Worm (Caenorhabditis elegans) whole organism, dauer: ENCODE data around the gene fkh-3.

ENCODE experiments used
- unc-62 ChIP-seq: sonication (generic microtip); optimal IDR thresholded peaks from 2 replicates; lab custom pipeline; 2017; ENCODE audit warnings: missing biosample characterization, missing genetic modification reagents, missing genetic modification characterization

fkh-3 gene

DNA sequence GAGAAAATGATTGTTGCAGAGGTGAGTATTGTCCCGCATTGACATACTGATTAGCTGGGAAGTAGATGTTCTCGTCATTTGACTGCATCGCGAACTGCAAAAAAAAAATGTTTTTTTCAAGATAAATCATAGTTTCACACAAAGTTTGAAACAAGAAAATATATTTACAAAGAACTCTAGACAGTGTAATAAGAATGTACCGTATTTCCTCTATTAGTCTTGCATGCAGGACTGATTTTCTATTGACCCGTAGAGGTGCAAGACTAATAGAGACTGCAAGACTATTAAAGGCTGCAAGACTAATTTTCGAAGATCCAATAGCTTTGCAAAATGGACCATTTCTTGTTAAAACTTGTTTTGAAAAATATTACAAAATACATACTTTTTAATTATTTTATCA lies at the start of gene fkh-3:
TSS of gene fkh-3 (minus strand) at position 101 of the 400 bp plus-strand sequence.
- TF ChIP-seq unc-62 (GFP tag; lab: Kevin White, UChicago) = no peak

DNA sequence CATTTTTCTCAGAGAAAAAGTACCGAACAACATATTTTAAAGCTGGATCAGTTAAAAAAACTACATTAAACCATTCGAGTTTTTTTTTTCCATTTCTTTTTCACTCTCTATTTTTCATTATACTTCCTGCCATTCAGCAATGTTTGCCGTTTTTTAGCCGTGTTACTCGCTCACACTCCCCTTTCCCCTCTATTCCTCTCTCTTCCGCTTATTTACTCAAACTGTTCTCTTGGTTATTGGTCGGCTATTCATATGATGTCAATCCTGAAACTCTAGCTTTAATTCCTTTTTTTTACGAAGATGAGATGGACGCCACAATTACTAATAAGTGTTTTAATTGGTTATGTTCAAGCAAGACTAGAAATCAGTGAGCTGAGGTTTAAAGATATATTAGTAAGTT lies 48.6 kb upstream of the fkh-3 start, which contains the start of gene tre-4:
TSS of gene tre-4 (plus strand) at position 301 of the 400 bp plus-strand sequence.
- no peak for TF ChIP-seq unc-62 (GFP tag; lab: Kevin White, UChicago)

DNA sequence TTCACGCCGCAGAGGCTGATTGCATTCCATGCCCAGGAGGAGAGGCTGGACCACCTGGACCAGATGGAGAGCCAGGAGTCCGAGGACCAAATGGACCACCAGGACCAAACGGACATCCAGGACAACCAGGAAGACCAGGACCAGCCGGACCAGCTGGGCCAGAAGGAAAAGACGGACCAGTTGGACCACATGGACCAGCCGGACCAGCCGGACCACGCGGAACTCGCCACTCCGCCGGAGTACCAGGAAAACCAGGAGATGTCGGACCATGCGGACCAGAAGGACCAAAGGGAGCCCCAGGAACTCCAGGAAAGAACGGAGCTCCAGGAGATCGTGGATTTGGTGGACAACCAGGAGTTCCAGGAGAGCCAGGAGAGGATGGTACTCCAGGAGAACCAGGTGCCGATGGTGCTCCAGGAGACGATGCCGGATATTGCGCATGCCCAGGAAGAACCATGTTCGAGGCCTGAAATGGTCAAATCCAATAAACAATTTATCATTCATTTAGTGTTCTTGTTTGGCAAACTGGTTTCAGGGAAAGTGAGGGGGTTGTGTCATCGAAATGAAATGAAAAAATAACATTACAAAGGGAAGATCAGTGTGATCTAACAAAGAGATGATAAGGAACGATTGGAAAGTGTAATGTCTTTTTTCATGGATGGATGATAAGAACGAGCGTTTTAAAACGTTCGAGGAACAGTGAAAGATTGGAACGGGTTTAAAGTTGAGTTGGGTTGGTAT lies 46.8 kb upstream of the fkh-3 start:
- no peak for TF ChIP-seq unc-62 (GFP tag; lab: Kevin White, UChicago)

DNA sequence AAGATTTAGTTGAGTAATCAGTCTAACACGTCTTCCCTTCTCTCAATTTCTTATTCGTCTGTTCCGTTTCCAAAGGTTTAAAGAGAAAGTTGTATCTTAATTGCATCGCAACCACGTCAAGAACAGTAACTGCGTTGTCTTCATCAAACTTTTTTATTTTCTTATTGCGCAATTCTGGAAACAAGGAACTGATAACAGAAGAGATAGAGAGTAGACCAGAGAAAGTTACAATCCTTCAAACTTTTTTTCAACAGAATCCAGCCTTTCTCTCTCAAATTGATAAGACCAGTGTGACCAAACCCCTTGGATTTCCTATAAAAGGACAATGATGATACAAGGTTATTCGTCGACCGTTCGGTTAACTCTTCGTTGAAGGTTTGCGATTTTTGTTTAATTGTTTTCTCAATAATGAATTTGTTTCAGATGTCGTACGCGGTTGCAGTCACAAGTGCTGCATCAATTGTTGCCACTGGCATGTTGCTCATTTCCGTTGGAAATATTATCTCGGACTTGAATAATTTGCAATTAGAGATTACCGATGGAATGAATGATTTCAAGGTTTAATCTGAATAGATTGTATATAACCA lies 45.9 kb upstream of the fkh-3 start, which contains the start of gene col-184:
TSS of gene col-184 (plus strand) at position 409 of the 587 bp plus-strand sequence.
- TF ChIP-seq unc-62 (GFP tag; lab: Kevin White, UChicago) = no peak

DNA sequence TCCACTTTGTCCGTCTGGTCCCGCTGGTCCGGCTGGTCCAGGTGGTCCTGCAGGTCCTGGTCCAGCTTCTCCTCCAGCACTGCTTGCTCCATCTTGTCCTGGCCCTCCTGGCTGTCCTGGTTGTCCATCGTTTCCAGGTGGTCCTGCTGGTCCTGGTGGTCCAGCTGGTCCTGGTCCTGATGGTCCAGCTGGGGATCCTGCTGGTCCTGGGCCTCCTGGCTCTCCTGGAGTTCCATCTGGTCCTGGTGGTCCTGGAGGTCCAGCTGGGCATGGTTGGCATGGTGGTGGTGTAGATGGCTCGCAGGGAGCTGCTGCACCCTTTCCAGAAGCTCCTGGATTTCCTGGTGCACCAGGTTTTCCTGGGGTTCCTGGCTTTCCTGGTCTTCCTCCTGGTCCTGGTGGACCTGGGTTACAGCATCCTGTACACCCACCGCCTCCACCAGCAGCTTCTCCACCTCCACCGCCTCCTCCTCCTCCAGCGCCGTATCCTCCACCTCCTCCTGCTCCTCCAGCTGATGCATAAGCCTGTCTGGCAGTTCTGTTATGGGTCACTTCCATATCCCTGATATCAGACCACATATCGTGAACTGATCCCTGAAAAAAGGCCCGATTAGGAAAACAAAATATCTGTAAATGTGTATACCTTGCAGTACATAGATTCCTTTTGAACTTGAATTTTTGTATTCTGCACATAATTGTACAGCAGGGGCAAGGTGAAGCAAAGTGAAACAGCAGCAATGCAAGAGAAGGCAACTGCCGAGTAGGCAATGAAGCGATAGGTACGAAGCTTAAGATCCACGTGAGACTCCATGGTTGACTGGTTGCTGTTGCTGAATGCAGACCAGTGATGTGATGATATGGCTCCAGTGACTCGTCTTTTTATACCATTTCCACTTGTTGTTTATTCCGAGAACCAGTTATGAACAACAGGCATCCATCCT lies 44.0 kb upstream of the fkh-3 start, which contains the start of gene col-183:
TSS of gene col-183 (minus strand) at position 839 of the 941 bp plus-strand sequence.
- TF ChIP-seq unc-62 (GFP tag; lab: Kevin White, UChicago) = no peak

DNA sequence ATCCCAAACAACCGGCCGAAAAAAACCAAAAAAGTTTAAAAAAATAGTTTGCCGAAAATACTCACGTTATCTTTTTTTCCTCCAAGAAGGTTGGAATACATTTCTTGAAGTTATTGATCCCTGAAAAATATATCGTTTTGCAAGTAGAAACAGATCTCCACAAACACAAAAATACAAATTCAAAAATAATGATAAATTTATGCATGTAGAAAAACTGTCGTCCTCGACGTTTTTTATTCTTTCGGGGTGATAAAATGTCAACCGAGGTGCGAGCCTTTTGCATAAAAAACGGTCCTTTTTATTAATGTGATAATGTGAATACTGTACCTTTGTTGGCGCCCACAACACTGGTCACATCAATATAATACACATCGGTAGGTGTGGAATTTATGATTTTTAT lies 40.6 kb upstream of the fkh-3 start, which contains the start of gene F02D10.2:
TSS of gene F02D10.2 (minus strand) at position 101 of the 400 bp plus-strand sequence.
- TF ChIP-seq unc-62 (GFP tag; lab: Kevin White, UChicago) = no peak

DNA sequence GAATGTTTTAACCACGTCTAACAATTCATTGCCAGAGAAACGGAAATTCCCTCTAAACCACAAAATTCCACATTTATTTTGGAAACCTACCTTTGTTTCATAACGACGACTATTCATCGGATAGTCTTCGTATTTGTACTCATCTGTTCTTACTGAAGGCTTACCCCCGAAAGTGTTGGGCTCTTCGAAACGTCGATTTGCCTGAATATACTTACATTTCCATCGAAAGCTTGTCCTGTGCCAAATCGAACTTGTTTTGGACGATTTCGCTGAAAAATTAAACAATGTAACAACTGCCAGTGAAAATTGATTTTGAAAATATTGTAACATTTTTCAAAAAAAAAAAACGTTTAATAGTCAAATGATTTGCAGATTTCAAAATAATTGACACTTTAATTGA lies 39.3 kb upstream of the fkh-3 start, which contains the start of gene F02D10.3:
TSS of gene F02D10.3 (minus strand) at position 101 of the 400 bp plus-strand sequence.
- no peak for TF ChIP-seq unc-62 (GFP tag; lab: Kevin White, UChicago)

DNA sequence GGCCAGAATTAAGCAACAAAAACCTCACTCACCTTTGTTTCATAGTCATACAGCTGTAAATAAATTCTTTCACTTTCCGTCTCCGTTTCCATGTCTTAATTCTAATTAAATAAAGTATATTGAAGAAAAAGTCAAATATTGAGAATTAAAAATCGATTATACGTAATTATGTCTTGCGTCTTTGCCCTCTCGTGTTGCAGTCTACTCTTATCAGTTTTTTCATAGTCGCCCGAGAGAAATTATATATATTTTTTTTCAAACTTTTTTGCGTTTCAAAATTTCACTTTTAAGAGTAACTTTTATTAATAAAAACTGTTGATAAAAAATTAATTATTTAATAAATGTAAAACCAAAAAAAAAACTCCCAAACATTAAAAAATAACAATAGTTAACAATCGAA lies 33.2 kb upstream of the fkh-3 start, which contains the start of gene flr-1:
TSS of gene flr-1 (minus strand) at position 101 of the 400 bp plus-strand sequence.
- TF ChIP-seq unc-62 (GFP tag; lab: Kevin White, UChicago) = no peak

DNA sequence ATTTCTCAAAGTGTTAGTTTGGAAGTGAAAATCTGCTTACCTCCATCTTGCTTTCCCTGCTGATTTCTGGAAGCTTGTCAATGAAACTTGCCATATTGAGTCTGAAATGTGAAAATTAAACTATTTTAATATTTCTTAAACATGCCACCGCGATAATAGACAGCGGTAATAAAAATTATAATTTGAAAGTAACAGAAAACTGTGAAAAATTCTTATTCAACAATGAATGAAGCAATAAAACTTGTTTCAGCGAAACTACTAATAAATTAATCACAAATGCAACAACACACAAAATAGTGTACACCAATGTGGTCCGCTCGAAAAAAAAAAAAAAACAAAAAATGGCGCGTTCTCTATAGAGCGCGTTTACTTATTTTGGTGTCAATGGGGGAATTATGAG lies 28.3 kb upstream of the fkh-3 start, which contains the start of gene F02D10.6:
TSS of gene F02D10.6 (minus strand) at position 101 of the 400 bp plus-strand sequence.
- no peak for TF ChIP-seq unc-62 (GFP tag; lab: Kevin White, UChicago)

DNA sequence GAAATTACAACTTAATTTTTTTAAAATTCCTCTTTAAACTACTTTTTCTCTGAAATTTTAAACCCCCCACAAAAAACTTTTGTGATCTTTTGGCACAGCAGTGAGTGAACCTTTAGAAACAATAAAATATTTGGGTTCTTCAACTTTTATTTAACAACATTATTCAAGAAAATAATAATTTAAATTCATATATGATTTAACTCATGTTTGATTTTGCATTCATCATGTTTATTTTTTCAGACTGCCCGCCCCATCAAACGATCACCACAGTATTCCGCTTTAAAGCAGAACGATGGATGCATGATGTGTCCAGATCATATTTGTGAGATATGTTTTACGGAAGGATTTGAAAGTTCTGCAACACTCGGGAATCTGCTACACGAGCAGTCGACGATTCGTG lies 23.2 kb upstream of the fkh-3 start, which contains the start of gene set-8:
TSS of gene set-8 (plus strand) at position 301 of the 400 bp plus-strand sequence.
- TF ChIP-seq unc-62 (GFP tag; lab: Kevin White, UChicago) = no peak

DNA sequence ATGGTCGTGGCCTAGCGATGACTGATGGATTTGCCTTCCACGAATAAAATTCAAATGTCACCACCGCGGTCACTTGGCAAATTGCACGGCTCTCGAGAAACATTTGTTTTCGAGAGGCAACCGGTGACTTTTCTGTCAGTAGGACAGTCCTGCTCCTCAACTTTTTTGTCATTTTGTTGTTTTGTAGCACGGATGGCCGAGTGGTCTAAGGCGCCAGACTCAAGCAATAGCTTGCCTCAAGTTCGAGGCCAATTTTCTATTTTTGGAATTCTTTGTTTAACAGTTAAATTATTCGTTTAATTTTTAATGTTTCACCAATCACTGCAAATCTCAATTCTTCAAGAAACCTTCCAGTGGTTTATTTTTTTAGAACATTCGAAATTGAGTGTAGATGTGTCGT lies 21.0 kb upstream of the fkh-3 start:
- no peak for TF ChIP-seq unc-62 (GFP tag; lab: Kevin White, UChicago)

DNA sequence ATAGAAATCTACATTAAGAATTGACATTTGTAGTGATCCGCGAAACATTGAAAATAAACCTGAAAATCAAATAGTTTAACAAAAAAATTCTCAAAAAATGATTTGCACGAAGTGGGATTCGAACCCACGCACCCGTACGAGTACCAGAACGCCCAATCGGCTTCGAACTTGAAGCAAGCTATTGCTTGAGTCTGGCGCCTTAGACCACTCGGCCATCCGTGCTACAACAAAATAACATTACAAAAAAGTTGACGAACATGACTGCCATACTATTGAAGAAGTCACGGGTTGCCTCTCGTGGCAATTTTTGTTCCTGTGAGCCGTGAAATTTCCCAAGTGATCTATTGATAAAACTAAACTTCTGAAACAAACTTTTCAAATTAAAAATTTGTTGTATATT lies 20.0 kb upstream of the fkh-3 start:
- no peak for TF ChIP-seq unc-62 (GFP tag; lab: Kevin White, UChicago)

DNA sequence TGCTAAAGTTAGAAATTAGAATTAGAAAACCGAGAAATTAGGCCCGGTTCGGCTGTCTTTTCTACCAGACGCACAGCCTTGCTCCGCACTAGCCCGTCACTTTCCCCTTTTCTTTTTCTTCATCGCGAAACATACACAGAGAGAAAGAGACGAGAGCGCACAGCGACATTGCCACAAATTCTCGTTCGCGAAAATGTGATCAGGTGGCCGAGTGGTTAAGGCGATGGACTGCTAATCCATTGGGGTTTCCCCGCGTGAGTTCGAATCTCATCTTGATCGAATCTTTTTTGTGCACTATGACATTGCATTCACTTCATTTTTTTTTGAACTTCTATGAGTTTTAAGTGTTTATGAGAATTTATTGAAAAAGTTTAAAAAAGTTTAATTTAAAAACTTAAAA lies 19.2 kb upstream of the fkh-3 start:
- TF ChIP-seq unc-62 (GFP tag; lab: Kevin White, UChicago) = no peak

DNA sequence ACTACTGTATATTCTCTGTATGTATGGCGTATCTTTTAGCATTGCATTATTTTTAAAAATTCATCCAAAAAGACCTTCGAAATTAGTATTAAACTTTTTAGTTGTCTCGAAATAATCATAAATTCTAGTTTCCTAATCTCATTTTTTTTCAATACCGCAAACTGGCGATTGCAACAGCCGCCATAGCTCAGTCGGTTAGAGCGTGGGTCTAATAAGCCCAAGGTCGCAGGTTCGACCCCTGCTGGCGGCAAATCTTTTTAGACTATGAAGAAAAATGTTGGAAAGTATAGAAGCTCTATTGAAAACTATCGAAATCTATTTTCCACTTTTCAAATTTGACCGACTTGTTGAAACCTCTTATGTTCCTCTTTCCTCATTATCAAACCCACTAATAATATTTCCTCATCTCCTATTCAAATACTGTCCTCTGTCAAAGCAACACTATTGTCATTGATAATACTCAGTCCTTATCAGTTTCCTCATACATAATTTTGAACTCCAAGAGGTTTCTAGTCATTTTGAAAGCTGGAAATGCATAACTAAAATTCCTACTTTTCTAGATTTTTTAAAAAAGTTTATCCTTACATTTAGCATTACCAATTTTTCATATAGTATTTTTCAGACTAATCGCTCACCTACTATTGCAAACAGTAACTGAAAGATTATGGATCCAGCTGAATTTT lies 12.7 kb upstream of the fkh-3 start, which contains the start of gene jmjd-3.3:
TSS of gene jmjd-3.3 (plus strand) at position 633 of the 683 bp plus-strand sequence.
- TF ChIP-seq unc-62 (GFP tag; lab: Kevin White, UChicago) = no peak
